Worm (Caenorhabditis elegans) whole organism, midembryonic: ENCODE measurements around the gene his-42.
"Not testable (repeated sequence)": the region's sequence is repeated elsewhere in the genome, so short reads cannot be mapped to it uniquely, and the experiment has no call there.

ENCODE experiments used
- T22C8.4 ChIP-seq: fragments of 200-800 bp; sonication (Bioruptor generic); IDR thresholded peaks from 2 replicates; pipeline ENCODE4 v1.3.6; 2022; ENCODE audit warnings: missing genetic modification characterization, missing compliant biosample characterization
- flt-1 ChIP-seq: fragments of 200-800 bp; sonication (Bioruptor generic); IDR thresholded peaks from 2 replicates; pipeline ENCODE4 v1.3.6; 2022; ENCODE audit warnings: missing genetic modification characterization, missing compliant biosample characterization
- klf-2 ChIP-seq: fragments of 200-800 bp; sonication (Bioruptor generic); conservative IDR thresholded peaks from 2 replicates; pipeline ENCODE4 v1.3.6; 2022; ENCODE audit warnings: missing genetic modification reagents, missing genetic modification characterization, missing compliant biosample characterization
- med-1 ChIP-seq: sonication (generic microtip); optimal IDR thresholded peaks from 2 replicates; lab custom pipeline; 2017; ENCODE audit warnings: missing genetic modification characterization, mild to moderate bottlenecking, missing compliant biosample characterization, antibody characterized with exemption, missing genetic modification reagents; ENCODE audit not compliant: insufficient read depth
- ref-1 ChIP-seq: fragments of 200-800 bp; sonication (Bioruptor generic); conservative IDR thresholded peaks from 2 replicates; pipeline ENCODE4 v1.3.6; 2022; ENCODE audit warnings: missing genetic modification reagents, missing genetic modification characterization, missing compliant biosample characterization
- tab-1 ChIP-seq: fragments of 200-800 bp; sonication (Bioruptor generic); IDR thresholded peaks from 2 replicates; pipeline ENCODE4 v1.3.6; 2022; ENCODE audit warnings: missing genetic modification characterization, missing compliant biosample characterization
- ztf-23 ChIP-seq: fragments of 200-800 bp; sonication (Bioruptor generic); IDR thresholded peaks from 2 replicates; pipeline ENCODE4 v1.3.6; 2022; ENCODE audit warnings: missing genetic modification reagents, missing genetic modification characterization, missing compliant biosample characterization
- ztf-29 ChIP-seq: fragments of 200-800 bp; sonication (Bioruptor generic); IDR thresholded peaks from 2 replicates; pipeline ENCODE4 v1.3.6; 2022; ENCODE audit warnings: missing genetic modification reagents, missing genetic modification characterization, missing compliant biosample characterization

- TF ChIP-seq klf-2; flt-1 (GFP tag; lab: Robert Waterston, UW); T22C8.4 (GFP tag; lab: Robert Waterston, UW); tab-1 (GFP tag; lab: Robert Waterston, UW); med-1; ztf-29 (GFP tag; lab: Robert Waterston, UW); ztf-23 (GFP tag; lab: Robert Waterston, UW); ref-1 (GFP tag; lab: Robert Waterston, UW): not testable (repeated sequence)
Observed at ce11 chrII:13835724-13836307, 7.3 kb upstream of the his-42 start, which contains the start of gene ins-37.
